Worm (Caenorhabditis elegans): ENCODE measurements around the gene nspd-4.
A peak's percentile ranks its signal among the peaks of the same experiment; 100 is the strongest.

nspd-4 gene

DNA sequence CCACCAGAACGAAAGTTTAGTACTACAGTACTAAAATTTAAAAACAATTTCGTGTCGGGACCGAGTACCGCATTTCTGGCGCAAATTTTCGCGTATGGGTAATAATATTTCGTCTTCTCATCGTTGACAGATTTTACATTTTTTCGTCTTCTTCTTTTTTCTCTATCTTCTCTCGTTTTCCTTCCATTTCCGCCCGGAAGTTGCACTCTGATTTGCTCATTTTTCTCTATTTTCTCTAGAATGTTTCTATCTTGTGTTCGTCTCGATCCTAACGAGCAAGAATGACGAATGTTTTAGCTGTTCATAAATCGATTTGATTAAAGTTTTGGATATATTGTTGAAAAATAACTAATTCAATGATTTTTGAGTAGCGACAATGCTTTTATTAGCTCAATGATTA lies 13.1 kb downstream of the nspd-4 start:
- TF ChIP-seq pag-3 (tag; optimal IDR thresholded peaks at IDR 0.05; ENCODE audit: borderline replicate concordance, insufficient read depth) (no peak), nhr-47 (tag; optimal IDR thresholded peaks at IDR 0.05) (no peak), lin-14 (GFP tag; optimal IDR thresholded peaks at IDR 0.05) (peak; percentile 65), rnt-1 (tag; optimal IDR thresholded peaks at IDR 0.05) (peak; percentile 5), tlp-1 (tag; optimal IDR thresholded peaks at IDR 0.05) (no peak), nhr-237 (tag; optimal IDR thresholded peaks at IDR 0.05) (no peak), efl-1 (optimal IDR thresholded peaks at IDR 0.05) (peak in 1 of 2 experiments; percentile 14), efl-1 (GFP tag; optimal IDR thresholded peaks at IDR 0.05 in 1 of 2) (no peak), isw-1 (GFP tag; IDR thresholded peaks at IDR 0.05) (0 out of 2 replicates have a peak, but pooled peaks have one; percentile 1)

DNA sequence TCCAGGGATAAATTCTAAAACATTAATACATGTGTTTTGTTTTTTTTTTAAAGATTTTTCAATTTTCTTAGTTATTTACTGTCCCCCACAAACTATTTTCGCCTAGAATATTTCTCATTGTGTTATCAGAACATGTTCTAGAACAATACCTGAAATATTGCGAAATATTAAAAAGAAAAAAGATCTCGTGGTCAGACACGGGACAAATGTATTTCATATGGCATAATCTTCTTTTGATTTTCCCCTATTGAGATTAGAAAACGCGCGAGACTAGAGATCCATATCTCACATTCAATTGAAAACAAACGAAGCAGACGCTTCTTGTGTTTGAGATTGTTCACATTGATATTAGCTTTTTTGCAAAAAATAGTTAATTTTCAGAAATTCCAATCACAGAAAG lies 13.7 kb downstream of the nspd-4 start:
- peak; percentile 38 for TF ChIP-seq pax-3 (tag; optimal IDR thresholded peaks at IDR 0.05)
- TF ChIP-seq mep-1 (tag; optimal IDR thresholded peaks at IDR 0.05) = peak; percentile 41
- peak; percentile 1 to 41 (median 7) for TF ChIP-seq dpl-1 (GFP tag; optimal IDR thresholded peaks at IDR 0.05)
- TF ChIP-seq alr-1 (tag; optimal IDR thresholded peaks at IDR 0.05; ENCODE audit: borderline replicate concordance) = no peak
- peak; percentile 26 for TF ChIP-seq lin-13 (GFP tag; optimal IDR thresholded peaks at IDR 0.05)
- TF ChIP-seq fkh-8 (tag; optimal IDR thresholded peaks at IDR 0.05) = peak; percentile 45
- TF ChIP-seq nhr-11 (tag; optimal IDR thresholded peaks at IDR 0.05) = no peak
- peak; percentile 25 for TF ChIP-seq nhr-47 (tag; optimal IDR thresholded peaks at IDR 0.05)
- TF ChIP-seq hlh-17 (GFP tag; optimal IDR thresholded peaks at IDR 0.05; ENCODE audit: borderline replicate concordance) = no peak
- TF ChIP-seq nhr-71 (tag; optimal IDR thresholded peaks at IDR 0.05) = peak; percentile 64
- no peak for TF ChIP-seq zag-1 (tag; optimal IDR thresholded peaks at IDR 0.05)
- TF ChIP-seq dsc-1 (tag; optimal IDR thresholded peaks at IDR 0.05) = peak; percentile 70
- no peak for TF ChIP-seq ets-5 (GFP tag; IDR thresholded peaks at IDR 0.05)
- TF ChIP-seq unc-86 (tag; optimal IDR thresholded peaks at IDR 0.05) = no peak
- peak in 1 of 6 experiments; percentile 56 for TF ChIP-seq elt-3 (tag; optimal IDR thresholded peaks at IDR 0.05)
- TF ChIP-seq lsy-2 (tag; optimal IDR thresholded peaks at IDR 0.05) = peak in 1 of 2 experiments; percentile 34
- peak; percentile 53 for TF ChIP-seq blmp-1 (tag; optimal IDR thresholded peaks at IDR 0.05)
- TF ChIP-seq lin-14 (GFP tag; optimal IDR thresholded peaks at IDR 0.05) = peak; percentile 52
- TF ChIP-seq zip-4 (GFP tag; optimal IDR thresholded peaks at IDR 0.05) = peak; percentile 76
- peak; percentile 11 for TF ChIP-seq elt-2 (tag; optimal IDR thresholded peaks at IDR 0.05)
- TF ChIP-seq nhr-85 (tag) = peak; percentile 88
- TF ChIP-seq sox-4 (tag; optimal IDR thresholded peaks at IDR 0.05) = peak; percentile 26
- TF ChIP-seq nhr-20 (tag; optimal IDR thresholded peaks at IDR 0.05) = peak; percentile 57
- peak in 1 of 2 experiments; percentile 58 for TF ChIP-seq lin-35 (GFP tag; optimal IDR thresholded peaks at IDR 0.05)
- no peak for TF ChIP-seq snpc-4 (tag; optimal IDR thresholded peaks at IDR 0.05)
- TF ChIP-seq nhr-28 (tag; optimal IDR thresholded peaks at IDR 0.05) = no peak
- peak; percentile 57 for TF ChIP-seq skn-1 (tag; optimal IDR thresholded peaks at IDR 0.05)
- peak; percentile 30 for TF ChIP-seq snu-23 (GFP tag; optimal IDR thresholded peaks at IDR 0.05)

DNA sequence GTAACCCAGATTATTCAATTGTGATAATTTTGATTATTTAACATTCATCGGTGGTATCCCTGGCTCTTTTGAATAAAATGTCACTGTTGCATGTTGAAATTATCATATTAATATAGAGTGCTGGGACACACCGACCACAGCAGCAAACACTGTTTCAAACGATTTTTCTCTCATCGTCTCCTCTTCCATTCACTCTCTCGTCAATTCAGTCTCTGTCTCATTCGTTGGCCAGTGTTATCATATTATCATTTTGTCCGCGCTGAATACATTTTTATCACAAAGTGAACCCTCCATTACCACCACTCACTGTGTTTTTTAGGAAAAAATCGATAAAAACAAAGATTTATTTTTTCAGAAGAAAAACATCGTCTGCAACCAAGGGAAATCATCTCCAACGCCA lies 14.7 kb downstream of the nspd-4 start:
- TF ChIP-seq mdl-1 (tag; optimal IDR thresholded peaks at IDR 0.05) = no peak
- no peak for TF ChIP-seq nhr-12 (tag; optimal IDR thresholded peaks at IDR 0.05)
- TF ChIP-seq nhr-90 (tag; optimal IDR thresholded peaks at IDR 0.05; ENCODE audit: poor library complexity) = peak; percentile 6
- TF ChIP-seq elt-3 (tag; optimal IDR thresholded peaks at IDR 0.05) = peak in 1 of 6 experiments; percentile 45
- peak; percentile 32 for TF ChIP-seq blmp-1 (tag; optimal IDR thresholded peaks at IDR 0.05)
- TF ChIP-seq C04F5.9 (tag; optimal IDR thresholded peaks at IDR 0.05) = no peak
- no peak for TF ChIP-seq hpl-2 (GFP tag; optimal IDR thresholded peaks at IDR 0.05)
- TF ChIP-seq ceh-88 (GFP tag; IDR thresholded peaks at IDR 0.05) = no peak
- no peak for TF ChIP-seq zip-4 (GFP tag; optimal IDR thresholded peaks at IDR 0.05)
- TF ChIP-seq pax-3 (tag; optimal IDR thresholded peaks at IDR 0.05) = no peak
- peak; percentile 8 for TF ChIP-seq lin-14 (GFP tag; optimal IDR thresholded peaks at IDR 0.05)
- no peak for TF ChIP-seq unc-86 (tag; optimal IDR thresholded peaks at IDR 0.05)
- no peak for TF ChIP-seq nhr-84 (tag; optimal IDR thresholded peaks at IDR 0.05)
- TF ChIP-seq snu-23 (GFP tag; optimal IDR thresholded peaks at IDR 0.05) = peak; percentile 4
- TF ChIP-seq nhr-20 (tag; optimal IDR thresholded peaks at IDR 0.05) = peak; percentile 32
- TF ChIP-seq nhr-77 (tag; optimal IDR thresholded peaks at IDR 0.05) = no peak
- no peak for TF ChIP-seq ceh-90 (tag; optimal IDR thresholded peaks at IDR 0.05)
- TF ChIP-seq nhr-71 (tag; optimal IDR thresholded peaks at IDR 0.05) = no peak
- no peak for TF ChIP-seq aha-1 (tag; optimal IDR thresholded peaks at IDR 0.05)
- TF ChIP-seq fos-1 (tag; optimal IDR thresholded peaks at IDR 0.05) = no peak
- TF ChIP-seq snpc-4 (tag; optimal IDR thresholded peaks at IDR 0.05) = no peak
- TF ChIP-seq dsc-1 (tag; optimal IDR thresholded peaks at IDR 0.05) = no peak
- no peak for TF ChIP-seq efl-3 (GFP tag; optimal IDR thresholded peaks at IDR 0.05)
- no peak for TF ChIP-seq C34B4.2 (tag; optimal IDR thresholded peaks at IDR 0.05)
- no peak for TF ChIP-seq skn-1 (tag; optimal IDR thresholded peaks at IDR 0.05)
- TF ChIP-seq aly-2 (tag; optimal IDR thresholded peaks at IDR 0.05) = no peak
- TF ChIP-seq rnt-1 (tag; optimal IDR thresholded peaks at IDR 0.05) = no peak
